Worm (Caenorhabditis elegans) whole organism, young adult: ENCODE results near the gene C39E9.12.

Source experiments
- D2030.7 ChIP-seq: fragments of 200-800 bp; sonication (Bioruptor generic); IDR thresholded peaks from 2 replicates; pipeline ENCODE4 v1.3.6; 2022; ENCODE audit warnings: missing genetic modification reagents, missing genetic modification characterization, missing compliant biosample characterization
- F10E7.11 ChIP-seq: sonication (generic microtip); optimal IDR thresholded peaks from 2 replicates; lab custom pipeline; 2017; ENCODE audit warnings: mild to moderate bottlenecking, missing genetic modification characterization, moderate library complexity, missing compliant biosample characterization
- T07F8.4 ChIP-seq: sonication (generic microtip); optimal IDR thresholded peaks from 2 replicates; lab custom pipeline; 2016; ENCODE audit warnings: mild to moderate bottlenecking, missing genetic modification characterization, moderate library complexity, missing compliant biosample characterization
- Y53G8AR.9 ChIP-seq: fragments of 200-800 bp; sonication (Bioruptor generic); conservative IDR thresholded peaks from 2 replicates; pipeline ENCODE4 v1.3.6; 2022; ENCODE audit warnings: missing genetic modification reagents, missing genetic modification characterization, missing compliant biosample characterization
- akir-1 ChIP-seq: fragments of 200-800 bp; sonication (Bioruptor generic); optimal IDR thresholded peaks from 2 replicates; lab custom pipeline; 2018; ENCODE audit warnings: mild to moderate bottlenecking, missing genetic modification characterization, moderate library complexity, missing compliant biosample characterization
- attf-3 ChIP-seq: fragments of 200-800 bp; sonication (Bioruptor generic); conservative IDR thresholded peaks from 2 replicates; pipeline ENCODE4 v1.3.6; 2022; ENCODE audit warnings: missing genetic modification reagents, missing genetic modification characterization, missing compliant biosample characterization
- attf-5 ChIP-seq: fragments of 200-800 bp; sonication (Bioruptor generic); optimal IDR thresholded peaks from 2 replicates; lab custom pipeline; 2018; ENCODE audit warnings: mild to moderate bottlenecking, missing genetic modification characterization, missing compliant biosample characterization
- bed-1 ChIP-seq: fragments of 200-800 bp; sonication (Bioruptor generic); IDR thresholded peaks from 2 replicates; pipeline ENCODE4 v1.3.6; 2022; ENCODE audit warnings: missing genetic modification reagents, missing genetic modification characterization, missing compliant biosample characterization
- ceh-27 ChIP-seq: fragments of 200-800 bp; sonication (Bioruptor generic); optimal IDR thresholded peaks from 2 replicates; lab custom pipeline; 2018; ENCODE audit warnings: mild to moderate bottlenecking, missing genetic modification characterization, moderate library complexity, missing compliant biosample characterization
- ceh-58 ChIP-seq: fragments of 200-800 bp; sonication (Bioruptor generic); IDR thresholded peaks from 2 replicates; pipeline ENCODE4 v1.3.6; 2022; ENCODE audit warnings: missing genetic modification characterization, missing compliant biosample characterization
- ceh-79 ChIP-seq: sonication (generic microtip); optimal IDR thresholded peaks from 2 replicates; lab custom pipeline; 2017; ENCODE audit warnings: mild to moderate bottlenecking, missing genetic modification characterization, missing compliant biosample characterization
- die-1 ChIP-seq: sonication (generic microtip); optimal IDR thresholded peaks from 2 replicates; lab custom pipeline; 2016; ENCODE audit warnings: missing genotype, mild to moderate bottlenecking, missing genetic modification characterization, missing compliant biosample characterization
- efl-1 ChIP-seq: fragments of 150-350 bp; optimal IDR thresholded peaks from 2 replicates; lab custom pipeline; 2014; ENCODE audit warnings: missing biosample characterization, missing genetic modification reagents, missing genetic modification characterization
- fkh-3 ChIP-seq: sonication (generic microtip); optimal IDR thresholded peaks from 2 replicates; lab custom pipeline; 2016; ENCODE audit warnings: mild to moderate bottlenecking, missing genetic modification characterization, missing compliant biosample characterization
- hrde-1 ChIP-seq: sonication (generic microtip); optimal IDR thresholded peaks from 2 replicates; lab custom pipeline; 2016; ENCODE audit warnings: missing genetic modification characterization, mild to moderate bottlenecking, missing compliant biosample characterization, moderate library complexity, missing genotype, missing genetic modification reagents, borderline replicate concordance
- let-607 ChIP-seq, 2 experiments: fragments of 200-800 bp in 1 of 2; sonication (Bioruptor generic) in 1 of 2; sonication (generic microtip) in 1 of 2; optimal IDR thresholded peaks; 2 replicates each; lab custom pipeline; 2016 to 2018; ENCODE audit warnings: mild to moderate bottlenecking in 2 of 2, missing compliant biosample characterization in 2 of 2, missing genetic modification characterization in 2 of 2, moderate library complexity in 2 of 2, missing genotype in 1 of 2
- lin-26 ChIP-seq: fragments of 200-800 bp; sonication (Bioruptor generic); IDR thresholded peaks from 2 replicates; pipeline ENCODE4 v1.3.6; 2022; ENCODE audit warnings: missing genetic modification reagents, missing genetic modification characterization, missing compliant biosample characterization
- lin-35 ChIP-seq, 3 experiments: fragments of 150-350 bp in 2 of 3; sonication (generic microtip) in 1 of 3; optimal IDR thresholded peaks; 2 replicates each; lab custom pipeline; 2014 to 2018; ENCODE audit warnings: missing biosample characterization in 3 of 3, missing genetic modification characterization in 3 of 3, missing genetic modification reagents in 3 of 3
- lin-40 ChIP-seq: sonication (generic microtip); optimal IDR thresholded peaks from 2 replicates; lab custom pipeline; 2016; ENCODE audit warnings: missing genetic modification characterization, mild to moderate bottlenecking, missing compliant biosample characterization, missing genotype, missing genetic modification reagents
- lir-1 ChIP-seq: fragments of 200-800 bp; sonication (Bioruptor generic); conservative IDR thresholded peaks from 2 replicates; pipeline ENCODE4 v1.3.6; 2022; ENCODE audit warnings: missing genetic modification reagents, missing genetic modification characterization, missing compliant biosample characterization
- lsl-1 ChIP-seq: fragments of 200-800 bp; sonication (Bioruptor generic); optimal IDR thresholded peaks from 2 replicates; lab custom pipeline; 2018; ENCODE audit warnings: mild to moderate bottlenecking, missing genetic modification characterization, moderate library complexity, missing compliant biosample characterization
- madf-10 ChIP-seq: sonication (generic microtip); optimal IDR thresholded peaks from 2 replicates; lab custom pipeline; 2016; ENCODE audit warnings: mild to moderate bottlenecking, missing genetic modification characterization, missing compliant biosample characterization
- madf-6 ChIP-seq: fragments of 200-800 bp; sonication (Bioruptor generic); IDR thresholded peaks from 2 replicates; pipeline ENCODE4 v1.3.6; 2022; ENCODE audit warnings: missing genetic modification reagents, missing genetic modification characterization, missing compliant biosample characterization
- nfya-2 ChIP-seq: fragments of 200-800 bp; sonication (Bioruptor generic); IDR thresholded peaks from 2 replicates; pipeline ENCODE4 v1.3.6; 2022; ENCODE audit warnings: missing genetic modification reagents, missing genetic modification characterization, missing compliant biosample characterization
- nhr-179 ChIP-seq: sonication (generic microtip); optimal IDR thresholded peaks from 2 replicates; lab custom pipeline; 2016; ENCODE audit warnings: mild to moderate bottlenecking, missing genetic modification characterization, missing compliant biosample characterization
- pbrm-1 ChIP-seq: fragments of 200-800 bp; sonication (Bioruptor generic); IDR thresholded peaks from 2 replicates; pipeline ENCODE4 v1.3.6; 2022; ENCODE audit warnings: missing genetic modification reagents, missing genetic modification characterization, missing compliant biosample characterization
- rcor-1 ChIP-seq: fragments of 200-800 bp; sonication (Bioruptor generic); IDR thresholded peaks from 2 replicates; pipeline ENCODE4 v1.3.6; 2022; ENCODE audit warnings: missing genetic modification reagents, missing genetic modification characterization, missing compliant biosample characterization
- rec-8 ChIP-seq, 2 experiments: sonication (generic microtip); optimal IDR thresholded peaks; 2 replicates each; lab custom pipeline; 2016; ENCODE audit warnings: mild to moderate bottlenecking in 2 of 2, missing genetic modification characterization in 2 of 2, missing genetic modification reagents in 2 of 2, missing genotype in 2 of 2, missing biosample characterization in 1 of 2, missing compliant biosample characterization in 1 of 2, moderate library complexity in 1 of 2
- repo-1 ChIP-seq: sonication (generic microtip); optimal IDR thresholded peaks from 2 replicates; lab custom pipeline; 2017; ENCODE audit warnings: mild to moderate bottlenecking, missing genetic modification characterization, missing compliant biosample characterization
- unc-130 ChIP-seq: sonication (generic microtip); optimal IDR thresholded peaks from 2 replicates; lab custom pipeline; 2016; ENCODE audit warnings: missing genetic modification reagents, missing genetic modification characterization, missing compliant biosample characterization
- xnd-1 ChIP-seq: sonication (generic microtip); optimal IDR thresholded peaks from 2 replicates; lab custom pipeline; 2016; ENCODE audit warnings: missing genotype, missing genetic modification reagents, missing genetic modification characterization, missing compliant biosample characterization
- ztf-26 ChIP-seq: sonication (generic microtip); optimal IDR thresholded peaks from 2 replicates; lab custom pipeline; 2017; ENCODE audit warnings: missing genetic modification characterization, missing compliant biosample characterization
- ztf-3 ChIP-seq: fragments of 200-800 bp; sonication (Bioruptor generic); optimal IDR thresholded peaks from 2 replicates; lab custom pipeline; 2018; ENCODE audit warnings: mild to moderate bottlenecking, missing genetic modification characterization, missing compliant biosample characterization

The C39E9.12 gene

ce11 chrIV:13098652-13099051, 4.8 kb downstream of the C39E9.12 start, which contains the start of the genes dli-1, tin-9.2 and exos-4.1 (continued):
- TF ChIP-seq madf-10 (tag; lab: Kevin White, UChicago) (no peak), rcor-1 (GFP tag; lab: Robert Waterston, UW) (peak; percentile 41; the same call in 1 of the 2 replicates), akir-1 (GFP tag; lab: Kevin White, UChicago) (no peak), D2030.7 (GFP tag; lab: Robert Waterston, UW) (peak; percentile 52), repo-1 (tag; lab: Kevin White, UChicago) (no peak), lir-1 (GFP tag; lab: Robert Waterston, UW) (no peak), lsl-1 (peak; percentile 61), lin-26 (no peak), ceh-79 (no peak), let-607 (tag; optimal IDR thresholded peaks at IDR 0.05; lab: Kevin White, UChicago) (no peak), fkh-3 (tag; lab: Kevin White, UChicago) (no peak), ztf-3 (no peak), lin-35 (GFP tag; optimal IDR thresholded peaks at IDR 0.05; lab: Kevin White, UChicago) (peak in 1 of 3 experiments; percentile 25), hrde-1 (tag; lab: Kevin White, UChicago) (no peak), ceh-58 (GFP tag; lab: Robert Waterston, UW) (no peak), Y53G8AR.9 (GFP tag; lab: Robert Waterston, UW) (no peak), unc-130 (GFP tag; lab: Kevin White, UChicago) (no peak), T07F8.4 (no peak), ztf-26 (tag; lab: Kevin White, UChicago) (no peak), lin-40 (tag; lab: Kevin White, UChicago) (peak; percentile 63), F10E7.11 (tag; lab: Kevin White, UChicago) (no peak), attf-5 (GFP tag; lab: Kevin White, UChicago) (peak; percentile 80)

- no peak for TF ChIP-seq D2030.7 (GFP tag; lab: Robert Waterston, UW)
- TF ChIP-seq nfya-2 (GFP tag; lab: Robert Waterston, UW) = no peak
- no peak for TF ChIP-seq die-1 (tag; lab: Kevin White, UChicago)
- no peak for TF ChIP-seq pbrm-1 (GFP tag; lab: Robert Waterston, UW)
- TF ChIP-seq rec-8 (tag; optimal IDR thresholded peaks at IDR 0.05; lab: Kevin White, UChicago) = no peak
- no peak for TF ChIP-seq ceh-27 (GFP tag; lab: Kevin White, UChicago)
- TF ChIP-seq bed-1 (GFP tag; lab: Robert Waterston, UW) = no peak
- no peak for TF ChIP-seq attf-3 (GFP tag; lab: Robert Waterston, UW)
Observed at ce11 chrIV:13100415-13100814, 6.6 kb downstream of the C39E9.12 start, which contains the start of gene fask-1. fask-1 (plus strand) TSS chrIV:13100715.

ce11 chrIV:13104900-13105299, 11.1 kb downstream of the C39E9.12 start, which contains the start of gene rde-11:
rde-11 (plus strand) TSS chrIV:13105200.
- peak; percentile 44 for TF ChIP-seq efl-1 (GFP tag; lab: Kevin White, UChicago)
- no peak for TF ChIP-seq nhr-179
- peak; percentile 49 for TF ChIP-seq xnd-1 (tag; lab: Kevin White, UChicago)
- peak; percentile 63 for TF ChIP-seq madf-6 (GFP tag; lab: Robert Waterston, UW)

ce11 chrIV:13107359-13107758, 13.6 kb downstream of the C39E9.12 start, which contains the start of gene B0564.2:
B0564.2 (plus strand) TSS chrIV:13107659.
- no peak for TF ChIP-seq lir-1 (GFP tag; lab: Robert Waterston, UW)
- TF ChIP-seq ceh-27 (GFP tag; lab: Kevin White, UChicago) = no peak
